Fruit fly (Drosophila melanogaster) whole organism, embryonic: Measurements from ENCODE around the gene Tomosyn.

Experiments
- CG10274 ChIP-seq: fragments of 200-800 bp; sonication (Bioruptor generic); optimal IDR thresholded peaks from 3 replicates; lab custom pipeline; 2017; ENCODE audit warnings: missing biosample characterization, mild to moderate bottlenecking, missing genetic modification characterization
- CG11085 ChIP-seq: fragments of 200-800 bp; sonication (Bioruptor generic); IDR thresholded peaks from 2 replicates; pipeline ENCODE4 v1.3.6; 2022; ENCODE audit warnings: missing biosample characterization, missing genetic modification characterization
- CG11560 ChIP-seq: fragments of 200-800 bp; sonication (Bioruptor generic); IDR thresholded peaks from 3 replicates; pipeline ENCODE4 v1.3.6; 2022; ENCODE audit warnings: missing biosample characterization, missing genetic modification characterization
- CG12104 ChIP-seq: fragments of 200-800 bp; sonication (Bioruptor generic); optimal IDR thresholded peaks from 3 replicates; lab custom pipeline; 2016; ENCODE audit warnings: missing biosample characterization, missing genetic modification characterization
- CG14710 ChIP-seq: fragments of 200-800 bp; sonication (Bioruptor generic); optimal IDR thresholded peaks from 3 replicates; lab custom pipeline; 2019; ENCODE audit warnings: missing biosample characterization, mild to moderate bottlenecking, missing genetic modification characterization, moderate library complexity
- CG17385 ChIP-seq: fragments of 200-800 bp; sonication (Bioruptor generic); optimal IDR thresholded peaks from 3 replicates; lab custom pipeline; 2018; ENCODE audit warnings: missing biosample characterization, mild to moderate bottlenecking, missing genetic modification characterization
- CG18619 ChIP-seq: fragments of 200-800 bp; sonication (Bioruptor generic); optimal IDR thresholded peaks from 3 replicates; lab custom pipeline; 2017; ENCODE audit warnings: missing biosample characterization, mild to moderate bottlenecking, missing genetic modification characterization
- CG18764 ChIP-seq: fragments of 200-800 bp; sonication (Bioruptor generic); optimal IDR thresholded peaks from 3 replicates; lab custom pipeline; 2016; ENCODE audit warnings: missing biosample characterization, missing genetic modification characterization
- CG30403 ChIP-seq: fragments of 200-800 bp; sonication (Bioruptor generic); optimal IDR thresholded peaks from 3 replicates; lab custom pipeline; 2016; ENCODE audit warnings: missing biosample characterization, missing genetic modification characterization
- CG3838 ChIP-seq: fragments of 200-800 bp; sonication (Bioruptor generic); optimal IDR thresholded peaks from 3 replicates; lab custom pipeline; 2016; ENCODE audit warnings: missing biosample characterization, missing genetic modification characterization
- CG4854 ChIP-seq: fragments of 200-800 bp; sonication (Bioruptor generic); optimal IDR thresholded peaks from 2 replicates; lab custom pipeline; 2016; ENCODE audit warnings: missing biosample characterization, missing genetic modification characterization, inconsistent platforms
- CG8944 ChIP-seq: fragments of 200-800 bp; sonication (Bioruptor generic); optimal IDR thresholded peaks from 3 replicates; lab custom pipeline; 2016; ENCODE audit warnings: missing biosample characterization, missing genetic modification characterization
- CkIIα-i1 ChIP-seq: fragments of 200-800 bp; sonication (Bioruptor generic); IDR thresholded peaks from 2 replicates; pipeline ENCODE4 v1.3.6; 2022; ENCODE audit warnings: missing biosample characterization, missing genetic modification characterization
- D19A ChIP-seq: fragments of 200-800 bp; optimal IDR thresholded peaks from 3 replicates; lab custom pipeline; 2019; ENCODE audit warnings: missing biosample characterization, mild to moderate bottlenecking, missing genetic modification characterization, moderate library complexity
- Dref ChIP-seq: fragments of 200-800 bp; sonication (Bioruptor generic); IDR thresholded peaks from 2 replicates; pipeline ENCODE4 v1.3.6; 2022; ENCODE audit warnings: missing biosample characterization, missing genetic modification characterization
- ERR ChIP-seq: fragments of 200-800 bp; sonication (Bioruptor generic); optimal IDR thresholded peaks from 2 replicates; lab custom pipeline; 2016; ENCODE audit warnings: missing biosample characterization, missing genetic modification characterization
- Elba2 ChIP-seq: fragments of 200-800 bp; sonication (Bioruptor generic); optimal IDR thresholded peaks from 3 replicates; lab custom pipeline; 2016; ENCODE audit warnings: missing biosample characterization, missing genetic modification characterization
- Gsc ChIP-seq: fragments of 200-800 bp; sonication (Bioruptor generic); IDR thresholded peaks from 2 replicates; pipeline ENCODE4 v1.3.6; 2022; ENCODE audit warnings: missing biosample characterization, missing genetic modification characterization
- HHEX ChIP-seq: fragments of 200-800 bp; sonication (Bioruptor generic); optimal IDR thresholded peaks from 3 replicates; lab custom pipeline; 2017; ENCODE audit warnings: missing biosample characterization, mild to moderate bottlenecking, missing genetic modification characterization, missing genetic modification reagents
- HLHmδ ChIP-seq: fragments of 200-800 bp; sonication (Bioruptor generic); optimal IDR thresholded peaks from 2 replicates; lab custom pipeline; 2018; ENCODE audit warnings: missing biosample characterization, mild to moderate bottlenecking, missing genetic modification characterization, moderate library complexity
- Hand ChIP-seq: fragments of 200-800 bp; sonication (Bioruptor generic); optimal IDR thresholded peaks from 2 replicates; lab custom pipeline; 2017; ENCODE audit warnings: mild to moderate bottlenecking, missing biosample characterization, missing genetic modification reagents, missing genetic modification characterization
- Hr39 ChIP-seq: fragments of >200 bp; optimal IDR thresholded peaks from 2 replicates; lab custom pipeline; 2017
- Mad ChIP-seq: fragments of 200-800 bp; sonication (Bioruptor generic); optimal IDR thresholded peaks from 2 replicates; lab custom pipeline; 2016; ENCODE audit warnings: missing biosample characterization, missing genetic modification characterization
- NC2β ChIP-seq: fragments of 200-800 bp; sonication (Bioruptor generic); optimal IDR thresholded peaks from 2 replicates; lab custom pipeline; 2016; ENCODE audit warnings: missing biosample characterization, missing genetic modification characterization
- Nf-YB ChIP-seq: fragments of 200-800 bp; sonication (Bioruptor generic); optimal IDR thresholded peaks from 3 replicates; lab custom pipeline; 2019; ENCODE audit warnings: missing biosample characterization, mild to moderate bottlenecking, missing genetic modification characterization, moderate library complexity
- Scr ChIP-seq: fragments of 200-800 bp; sonication (Bioruptor generic); IDR thresholded peaks from 2 replicates; pipeline ENCODE4 v1.3.6; 2022; ENCODE audit warnings: missing biosample characterization, missing genetic modification characterization; ENCODE audit not compliant: partially characterized antibody
- Sox102F ChIP-seq: fragments of 200-800 bp; sonication (Bioruptor generic); optimal IDR thresholded peaks from 2 replicates; lab custom pipeline; 2018; ENCODE audit warnings: missing biosample characterization, mild to moderate bottlenecking, missing genetic modification characterization, moderate library complexity
- TFAM ChIP-seq: fragments of 200-800 bp; sonication (Bioruptor generic); optimal IDR thresholded peaks from 2 replicates; lab custom pipeline; 2017; ENCODE audit warnings: missing biosample characterization, missing genetic modification characterization, inconsistent platforms
- al ChIP-seq: fragments of 200-800 bp; sonication (Bioruptor generic); IDR thresholded peaks from 2 replicates; pipeline ENCODE4 v1.3.6; 2022; ENCODE audit warnings: missing biosample characterization, missing genetic modification characterization
- ase ChIP-seq: fragments of 200-800 bp; sonication (Bioruptor generic); IDR thresholded peaks from 3 replicates; pipeline ENCODE4 v1.3.6; 2022; ENCODE audit warnings: missing biosample characterization, missing genetic modification characterization
- cad ChIP-seq: fragments of >200 bp; optimal IDR thresholded peaks from 2 replicates; lab custom pipeline; 2017; ENCODE audit warnings: missing biosample characterization, missing genetic modification characterization
- chm ChIP-seq: fragments of 200-800 bp; sonication (Bioruptor generic); IDR thresholded peaks from 2 replicates; pipeline ENCODE4 v1.3.6; 2022; ENCODE audit warnings: missing biosample characterization, missing genetic modification characterization
- crol ChIP-seq: fragments of 200-800 bp; sonication (Bioruptor generic); IDR thresholded peaks from 2 replicates; pipeline ENCODE4 v1.3.6; 2022; ENCODE audit warnings: missing biosample characterization, missing genetic modification characterization
- dm ChIP-seq: fragments of 200-800 bp; sonication (Bioruptor generic); optimal IDR thresholded peaks from 3 replicates; lab custom pipeline; 2016; ENCODE audit warnings: missing biosample characterization, missing genetic modification characterization
- exex ChIP-seq: fragments of 200-800 bp; sonication (Bioruptor generic); optimal IDR thresholded peaks from 4 replicates; lab custom pipeline; 2018; ENCODE audit warnings: missing biosample characterization, mild to moderate bottlenecking, missing genetic modification characterization, moderate library complexity
- grau ChIP-seq: fragments of 200-800 bp; optimal IDR thresholded peaks from 3 replicates; lab custom pipeline; 2019; ENCODE audit warnings: missing biosample characterization, mild to moderate bottlenecking, missing genetic modification characterization, moderate library complexity
- hbn ChIP-seq: fragments of 200-800 bp; sonication (Bioruptor generic); IDR thresholded peaks from 2 replicates; pipeline ENCODE4 v1.3.6; 2022; ENCODE audit warnings: missing biosample characterization, missing genetic modification characterization; ENCODE audit not compliant: partially characterized antibody
- hth ChIP-seq: fragments of >200 bp; optimal IDR thresholded peaks from 2 replicates; lab custom pipeline; 2017; ENCODE audit warnings: inconsistent platforms
- kni ChIP-seq: fragments of 200-800 bp; sonication (Bioruptor generic); optimal IDR thresholded peaks from 3 replicates; lab custom pipeline; 2017; ENCODE audit warnings: mild to moderate bottlenecking, missing biosample characterization, missing genetic modification reagents, missing genetic modification characterization
- lab ChIP-seq: fragments of 200-800 bp; sonication (Bioruptor generic); optimal IDR thresholded peaks from 3 replicates; lab custom pipeline; 2017; ENCODE audit warnings: missing biosample characterization, missing genetic modification characterization, mild to moderate bottlenecking, moderate library complexity, missing genetic modification reagents
- lmd ChIP-seq: fragments of 200-800 bp; sonication (Bioruptor generic); IDR thresholded peaks from 2 replicates; pipeline ENCODE4 v1.3.6; 2022; ENCODE audit warnings: missing biosample characterization, missing genetic modification characterization
- mld ChIP-seq: fragments of 200-800 bp; sonication (Bioruptor generic); IDR thresholded peaks from 3 replicates; pipeline ENCODE4 v1.3.6; 2022; ENCODE audit warnings: missing biosample characterization, missing genetic modification characterization; ENCODE audit not compliant: partially characterized antibody
- onecut ChIP-seq: fragments of 200-800 bp; sonication (Bioruptor generic); IDR thresholded peaks from 2 replicates; pipeline ENCODE4 v1.3.6; 2022; ENCODE audit warnings: missing biosample characterization, missing genetic modification characterization
- pita ChIP-seq: fragments of 200-800 bp; sonication (Bioruptor generic); optimal IDR thresholded peaks from 2 replicates; lab custom pipeline; 2017; ENCODE audit warnings: missing biosample characterization, mild to moderate bottlenecking, missing genetic modification characterization
- so ChIP-seq: fragments of 200-800 bp; sonication (Bioruptor generic); IDR thresholded peaks from 3 replicates; pipeline ENCODE4 v1.3.6; 2022; ENCODE audit warnings: missing biosample characterization, missing genetic modification characterization
- toy ChIP-seq: fragments of 200-800 bp; sonication (Bioruptor generic); IDR thresholded peaks from 2 replicates; pipeline ENCODE4 v1.3.6; 2022; ENCODE audit warnings: missing biosample characterization, missing genetic modification characterization
- ttk ChIP-seq: fragments of 200-800 bp; sonication (Bioruptor generic); IDR thresholded peaks from 2 replicates; pipeline ENCODE4 v2.1.2; 2022; ENCODE audit warnings: missing biosample characterization, missing genetic modification characterization
- wek ChIP-seq: fragments of 200-800 bp; sonication (Bioruptor generic); optimal IDR thresholded peaks from 3 replicates; lab custom pipeline; 2018; ENCODE audit warnings: missing biosample characterization, mild to moderate bottlenecking, missing genetic modification characterization, moderate library complexity

The Tomosyn gene

DNA sequence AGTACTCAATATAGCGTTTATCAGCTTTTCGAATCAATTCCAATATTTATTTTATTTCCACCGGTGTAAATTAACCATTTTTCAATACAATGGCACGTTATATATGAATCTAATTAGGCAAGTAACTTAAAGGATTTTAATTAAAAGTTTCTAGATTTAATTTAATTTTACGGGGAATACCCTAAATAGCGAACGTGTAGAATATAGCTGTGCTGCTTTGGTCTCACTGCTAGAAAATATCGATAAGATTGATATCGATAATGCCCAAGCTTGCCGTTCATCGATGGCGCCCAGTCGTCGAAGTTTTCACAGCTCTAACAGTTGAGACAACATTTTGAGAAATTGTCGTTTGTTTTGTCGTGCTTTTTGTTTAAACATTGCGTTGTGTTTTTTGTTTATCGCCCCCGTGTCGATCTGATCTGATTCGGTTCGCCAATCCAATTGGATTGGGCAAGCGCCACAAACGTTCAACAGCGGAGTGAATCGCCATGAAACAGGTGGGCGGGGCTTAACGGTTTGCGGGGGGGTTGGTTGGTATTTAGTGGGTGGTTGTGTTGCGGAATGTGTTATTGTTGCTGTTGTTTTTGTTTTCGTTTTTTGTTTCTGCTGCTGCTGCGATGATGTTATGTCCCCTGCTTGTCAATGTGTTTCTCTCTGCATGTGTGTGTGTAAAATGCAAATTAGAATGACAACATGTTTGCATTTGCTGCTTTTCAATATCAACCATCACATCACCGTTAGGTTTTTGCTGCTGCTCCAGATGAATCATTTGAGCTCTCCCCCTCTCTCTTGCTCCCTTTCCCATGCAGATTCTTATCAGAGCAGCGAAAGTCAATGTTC lies at the start of gene Tomosyn (continued):
- no peak for TF ChIP-seq hth (lab: Kevin White, UChicago)
- no peak for TF ChIP-seq CG8944
- TF ChIP-seq al (GFP tag; lab: Robert Waterston, UW) = no peak
- no peak for TF ChIP-seq CG11560 (tag; lab: Robert Waterston, UW)
- TF ChIP-seq Nf-YB (GFP tag; lab: Kevin White, UChicago) = peak; percentile 37
- TF ChIP-seq Mad (GFP tag; lab: Kevin White, UChicago) = peak; percentile 7
- peak; percentile 46 for TF ChIP-seq lab (GFP tag; lab: Kevin White, UChicago)
- peak; percentile 77 for TF ChIP-seq Scr (GFP tag; lab: Robert Waterston, UW)
- TF ChIP-seq NC2β (GFP tag; lab: Kevin White, UChicago) = peak; percentile 52
- no peak for TF ChIP-seq HLHmδ
- peak; percentile 14 for TF ChIP-seq Elba2 (GFP tag; lab: Kevin White, UChicago)
- TF ChIP-seq CG11085 (GFP tag; lab: Robert Waterston, UW) = no peak; the same call in 1 of the 2 replicates
- TF ChIP-seq exex (tag; lab: Kevin White, UChicago) = peak; percentile 40
- TF ChIP-seq D19A (tag; lab: Kevin White, UChicago) = peak; percentile 24
- TF ChIP-seq wek (GFP tag; lab: Kevin White, UChicago) = peak; percentile 94
- no peak for TF ChIP-seq Hand (GFP tag; lab: Kevin White, UChicago)
- peak; percentile 37 for TF ChIP-seq CG18619
- no peak for TF ChIP-seq CG10274 (GFP tag; lab: Kevin White, UChicago)
- TF ChIP-seq CG12104 (GFP tag; lab: Kevin White, UChicago) = peak; percentile 0
- TF ChIP-seq chm (GFP tag; lab: Robert Waterston, UW) = no peak
- peak; percentile 58; the same call in 1 of the 3 replicates for TF ChIP-seq mld
- TF ChIP-seq, all 482 proteins: peak for 197

DNA sequence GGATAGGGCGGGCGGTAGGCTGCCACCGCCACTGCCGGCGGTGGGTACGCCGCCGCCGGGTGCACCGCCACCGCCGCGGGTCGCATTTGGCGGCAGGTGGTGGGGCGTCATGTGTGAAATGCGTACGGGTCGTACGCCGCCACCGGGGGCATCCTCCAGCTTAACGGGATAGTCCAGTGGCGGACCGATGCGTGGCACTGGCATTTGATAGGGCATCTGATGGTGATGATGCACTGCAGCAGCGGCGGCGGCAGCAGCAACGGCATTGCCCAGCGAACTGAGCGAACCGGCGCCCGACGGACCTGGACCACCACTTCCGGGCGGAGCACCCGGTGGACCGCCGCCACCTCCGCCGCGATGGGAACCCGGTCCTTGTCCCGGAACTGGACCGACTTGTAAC lies 49.5 kb upstream of the Tomosyn start:
- TF ChIP-seq crol (GFP tag; lab: Robert Waterston, UW) (no peak), so (GFP tag; lab: Robert Waterston, UW) (0 out of 3 replicates have a peak, but pooled peaks have one; percentile 16)

DNA sequence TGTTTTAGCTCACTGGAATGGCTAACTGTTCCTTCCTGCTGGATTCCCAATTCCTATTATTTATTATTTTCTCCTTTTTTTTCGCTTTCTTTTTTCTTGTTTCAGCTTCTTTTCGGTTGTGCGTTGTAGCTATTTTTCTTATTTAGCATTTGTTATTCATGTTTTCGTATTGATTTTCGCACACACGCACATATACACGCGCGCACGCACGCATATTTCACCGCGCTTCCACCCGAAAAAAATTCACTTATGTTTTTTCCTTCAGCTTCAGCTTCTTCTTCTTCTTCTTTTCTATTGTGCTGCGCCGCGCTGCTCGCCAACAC lies 48.8 kb upstream of the Tomosyn start:
- TF ChIP-seq HHEX (GFP tag; lab: Kevin White, UChicago) (no peak), toy (GFP tag; lab: Robert Waterston, UW) (no peak), CG4854 (GFP tag; lab: Kevin White, UChicago) (no peak), onecut (peak; percentile 90), ERR (GFP tag; lab: Kevin White, UChicago) (no peak), Sox102F (no peak), lmd (GFP tag; lab: Robert Waterston, UW) (no peak), CG17385 (peak; percentile 98), Hr39 (lab: Kevin White, UChicago) (peak; percentile 89), TFAM (GFP tag; lab: Kevin White, UChicago) (no peak), Gsc (GFP tag; lab: Robert Waterston, UW) (no peak), Scr (GFP tag; lab: Robert Waterston, UW) (no peak), kni (GFP tag; lab: Kevin White, UChicago) (peak; percentile 78), dm (GFP tag; lab: Kevin White, UChicago) (no peak), pita (GFP tag; lab: Kevin White, UChicago) (no peak), al (GFP tag; lab: Robert Waterston, UW) (no peak), Dref (GFP tag; lab: Robert Waterston, UW) (no peak), CG18764 (GFP tag; lab: Kevin White, UChicago) (no peak), ttk (GFP tag; lab: Robert Waterston, UW) (no peak), cad (GFP tag; lab: Kevin White, UChicago) (no peak), CG3838 (GFP tag; lab: Kevin White, UChicago) (no peak), hbn (GFP tag; lab: Robert Waterston, UW) (no peak), ase (GFP tag; lab: Robert Waterston, UW) (no peak), CG30403 (no peak), grau (no peak), CG14710 (tag; lab: Kevin White, UChicago) (no peak), CkIIα-i1 (GFP tag; lab: Robert Waterston, UW) (no peak)
